Worm (Caenorhabditis elegans) whole organism, mixed stage, embryonic: ENCODE results near the gene F49C12.2.

Source experiments
- nhr-28 ChIP-seq: fragments of 150-350 bp; optimal IDR thresholded peaks from 2 replicates; lab custom pipeline; 2014; ENCODE audit warnings: missing biosample characterization, missing genetic modification characterization
- nhr-76 ChIP-seq: sonication (generic microtip); optimal IDR thresholded peaks from 2 replicates; lab custom pipeline; 2017; ENCODE audit warnings: missing biosample characterization, missing genetic modification characterization
- snpc-4 ChIP-seq: fragments of 150-350 bp; optimal IDR thresholded peaks from 2 replicates; lab custom pipeline; 2014; ENCODE audit warnings: missing biosample characterization, missing genetic modification characterization
- ztf-11 ChIP-seq: fragments of 150-350 bp; optimal IDR thresholded peaks from 2 replicates; lab custom pipeline; 2014; ENCODE audit warnings: missing biosample characterization, missing genetic modification characterization

DNA sequence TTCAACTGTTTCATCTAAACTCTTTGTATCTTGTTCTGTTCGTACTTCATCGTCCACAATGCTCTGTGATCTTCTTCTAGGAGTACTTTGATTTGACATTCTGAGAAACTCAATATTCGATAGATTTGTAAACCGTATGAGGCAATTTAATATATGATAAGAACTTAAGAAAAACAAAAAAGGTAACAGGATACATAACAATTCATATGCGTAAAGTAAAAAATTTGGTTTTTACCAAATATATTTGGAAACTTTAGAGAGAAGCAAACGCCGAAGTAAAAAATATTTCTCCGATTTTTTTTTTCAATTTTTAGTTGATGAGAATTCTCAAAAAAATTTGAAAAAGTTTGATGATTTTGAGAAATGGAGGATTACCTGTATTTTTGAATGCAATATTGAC is 32.6 kb downstream of the F49C12.2 start, which contains the start of gene Y11D7A.19:
- TF ChIP-seq ztf-11 (no peak), snpc-4 (tag; lab: Kevin White, UChicago) (no peak), nhr-28 (tag; lab: Kevin White, UChicago) (no peak), nhr-76 (no peak)
